Fruit fly (Drosophila melanogaster): ENCODE data around the gene erm.

- TF ChIP-seq CTCF (optimal IDR thresholded peaks at IDR 0.05) (no peak), CG8478 (optimal IDR thresholded peaks at IDR 0.05) (no peak)
Measured at dm6 chr2L:1967301-1967700, 2.9 kb downstream of the erm start.
